Worm (Caenorhabditis elegans): ENCODE data around the gene K09E9.7.

Gene K09E9.7

DNA sequence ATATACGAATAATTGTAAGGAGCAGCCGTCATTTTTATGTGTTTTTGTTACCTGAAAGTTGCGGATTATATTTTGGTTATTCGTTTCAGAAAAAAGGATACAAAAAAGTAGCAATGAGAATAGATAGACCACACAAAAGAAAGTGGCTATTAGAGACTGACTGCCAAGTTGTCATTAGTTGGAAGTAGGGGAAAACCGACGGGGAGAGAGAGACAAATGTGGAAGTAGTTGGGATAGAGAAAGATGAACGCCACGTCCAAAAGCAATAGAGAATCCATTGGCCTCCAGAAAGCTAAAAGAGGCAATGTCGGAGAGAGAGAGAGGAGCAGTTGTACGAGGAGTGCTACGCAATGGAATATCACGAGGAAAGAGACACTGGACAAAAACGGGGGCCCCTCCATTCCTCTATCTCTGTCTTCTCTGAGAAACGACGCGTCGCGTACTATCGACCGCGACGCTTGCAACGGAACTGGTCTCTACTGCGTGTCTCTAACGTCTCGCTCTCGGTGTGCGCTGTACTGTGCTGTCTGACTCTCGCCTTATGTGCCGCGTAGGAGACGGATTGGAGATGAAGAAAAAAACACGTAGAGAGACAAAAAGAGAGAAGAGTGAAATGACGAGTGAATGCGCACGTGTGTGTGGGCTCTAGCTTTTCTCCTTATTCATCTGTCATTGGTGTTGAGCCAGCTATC lies 34.0 kb upstream of the K09E9.7 start, which contains the start of gene rab-14 (continued):
- TF ChIP-seq sox-2 (GFP tag; IDR thresholded peaks at IDR 0.05) (no peak), elt-2 (tag; optimal IDR thresholded peaks at IDR 0.05) (peak; percentile 16), pag-3 (tag; optimal IDR thresholded peaks at IDR 0.05; ENCODE audit: borderline replicate concordance) (no peak), madf-2 (tag; optimal IDR thresholded peaks at IDR 0.05) (no peak), Y22D7AL.16 (tag; optimal IDR thresholded peaks at IDR 0.05) (no peak), fkh-10 (GFP tag; optimal IDR thresholded peaks at IDR 0.05) (no peak), T23F11.4 (GFP tag; optimal IDR thresholded peaks at IDR 0.05) (no peak), hlh-8 (tag; optimal IDR thresholded peaks at IDR 0.05) (no peak), syd-9 (tag; optimal IDR thresholded peaks at IDR 0.05) (no peak), F13H6.1 (tag; optimal IDR thresholded peaks at IDR 0.05) (no peak), pqm-1 (tag; optimal IDR thresholded peaks at IDR 0.05) (no peak), unc-42 (tag; optimal IDR thresholded peaks at IDR 0.05) (peak; percentile 25), pha-2 (tag; optimal IDR thresholded peaks at IDR 0.05) (no peak), zip-5 (tag; optimal IDR thresholded peaks at IDR 0.05) (no peak), unc-86 (tag; optimal IDR thresholded peaks at IDR 0.05) (no peak), ceh-18 (tag; optimal IDR thresholded peaks at IDR 0.05) (no peak), ttx-3 (tag; optimal IDR thresholded peaks at IDR 0.05) (no peak), ceh-14 (tag; optimal IDR thresholded peaks at IDR 0.05) (peak; percentile 14), hlh-15 (tag; optimal IDR thresholded peaks at IDR 0.05) (peak; percentile 1), ahr-1 (tag; optimal IDR thresholded peaks at IDR 0.05) (no peak), ceh-45 (GFP tag; IDR thresholded peaks at IDR 0.05) (no peak), pax-1 (tag; optimal IDR thresholded peaks at IDR 0.05) (no peak), K02D7.2 (tag; optimal IDR thresholded peaks at IDR 0.05) (no peak), ceh-34 (tag; optimal IDR thresholded peaks at IDR 0.05) (peak; percentile 60), pat-9 (tag; optimal IDR thresholded peaks at IDR 0.05) (no peak), elt-4 (tag; optimal IDR thresholded peaks at IDR 0.05) (no peak), dve-1 (tag; optimal IDR thresholded peaks at IDR 0.05) (no peak), ceh-48 (tag; optimal IDR thresholded peaks at IDR 0.05) (peak; percentile 28), lim-6 (tag; optimal IDR thresholded peaks at IDR 0.05) (no peak), mec-3 (tag; optimal IDR thresholded peaks at IDR 0.05; ENCODE audit: borderline replicate concordance) (no peak), ceh-9 (tag; optimal IDR thresholded peaks at IDR 0.05) (no peak)

ce11 chrX:15607498-15608019 lies 33.1 kb upstream of the K09E9.7 start, which contains the start of gene nipi-3:
nipi-3 (plus strand) TSS chrX:15607969.
- peak; percentile 60 for TF ChIP-seq nfya-1 (tag; optimal IDR thresholded peaks at IDR 0.05)
- no peak for TF ChIP-seq unc-3 (GFP tag; conservative IDR thresholded peaks at IDR 0.05)
- no peak for TF ChIP-seq unc-3 (tag; optimal IDR thresholded peaks at IDR 0.05)
- TF ChIP-seq fkh-6 (tag; optimal IDR thresholded peaks at IDR 0.05), result no peak
- TF ChIP-seq ceh-9 (tag; optimal IDR thresholded peaks at IDR 0.05), result no peak
- TF ChIP-seq elt-2 (tag; optimal IDR thresholded peaks at IDR 0.05), result peak; percentile 54
- no peak for TF ChIP-seq hlh-6 (tag; optimal IDR thresholded peaks at IDR 0.05)
- no peak for TF ChIP-seq unc-42 (tag; optimal IDR thresholded peaks at IDR 0.05)
- TF ChIP-seq hlh-30 (tag; optimal IDR thresholded peaks at IDR 0.05; ENCODE audit: insufficient read depth), result peak; percentile 89
- peak; percentile 96 for TF ChIP-seq unc-55 (GFP tag; optimal IDR thresholded peaks at IDR 0.05)
- TF ChIP-seq K09A11.1 (tag; optimal IDR thresholded peaks at IDR 0.05; ENCODE audit: insufficient read depth), result no peak
- peak; percentile 61 for TF ChIP-seq ceh-18 (tag; optimal IDR thresholded peaks at IDR 0.05)
- no peak for TF ChIP-seq lin-11 (tag; optimal IDR thresholded peaks at IDR 0.05)
- TF ChIP-seq C08G9.2 (tag; optimal IDR thresholded peaks at IDR 0.05), result no peak
- TF ChIP-seq ref-2 (tag; optimal IDR thresholded peaks at IDR 0.05), result peak; percentile 19
- TF ChIP-seq dve-1 (tag; optimal IDR thresholded peaks at IDR 0.05), result peak; percentile 82
- TF ChIP-seq npax-4 (tag; optimal IDR thresholded peaks at IDR 0.05), result no peak
- peak; percentile 8 for TF ChIP-seq ets-4 (tag; optimal IDR thresholded peaks at IDR 0.05)
- no peak for TF ChIP-seq ceh-19 (GFP tag; optimal IDR thresholded peaks at IDR 0.05)

Measured in whole organism, late embryonic.